Worm (Caenorhabditis elegans) whole organism, L4 larva: ENCODE data around the gene C23H4.6.

Source experiments
- F49E8.2 ChIP-seq: sonication (generic microtip); optimal IDR thresholded peaks from 2 replicates; lab custom pipeline; 2016; ENCODE audit warnings: missing compliant biosample characterization, mild to moderate bottlenecking, missing genetic modification characterization, borderline replicate concordance
- Y75B8A.6 ChIP-seq: fragments of 200-800 bp; sonication (Bioruptor generic); IDR thresholded peaks from 2 replicates; pipeline ENCODE4 v1.3.6; 2022; ENCODE audit warnings: missing genetic modification reagents, missing genetic modification characterization, missing compliant biosample characterization
- aha-1 ChIP-seq: fragments of 150-350 bp; peaks from one replicate; lab custom pipeline; 2014; ENCODE audit warnings: missing biosample characterization, missing genetic modification characterization
- ceh-20 ChIP-seq: fragments of 200-800 bp; sonication (Bioruptor generic); IDR thresholded peaks from 2 replicates; pipeline ENCODE4 v1.3.6; 2022; ENCODE audit warnings: missing genetic modification reagents, missing genetic modification characterization, missing compliant biosample characterization
- ceh-44 ChIP-seq: fragments of 200-800 bp; sonication (Bioruptor generic); IDR thresholded peaks from 2 replicates; pipeline ENCODE4 v1.3.6; 2022; ENCODE audit warnings: missing genetic modification reagents, missing genetic modification characterization, missing compliant biosample characterization
- ceh-62 ChIP-seq: sonication (generic microtip); optimal IDR thresholded peaks from 2 replicates; lab custom pipeline; 2017; ENCODE audit warnings: missing biosample characterization, missing genetic modification characterization
- cey-2 ChIP-seq: sonication (generic microtip); optimal IDR thresholded peaks from 3 replicates; lab custom pipeline; 2017; ENCODE audit warnings: missing genetic modification characterization, mild to moderate bottlenecking, missing compliant biosample characterization, antibody characterized with exemption, borderline replicate concordance; ENCODE audit not compliant: insufficient read depth
- daf-16 ChIP-seq, 3 experiments: sonication (generic microtip); optimal IDR thresholded peaks; 2 replicates each; lab custom pipeline; 2016 to 2017; ENCODE audit warnings: missing genetic modification characterization in 3 of 3, missing genetic modification reagents in 3 of 3, mild to moderate bottlenecking in 2 of 3, missing compliant biosample characterization in 2 of 3, missing biosample characterization in 1 of 3, moderate library complexity in 1 of 3
- dmd-6 ChIP-seq: fragments of 200-800 bp; sonication (Bioruptor generic); IDR thresholded peaks from 2 replicates; pipeline ENCODE4 v1.3.6; 2022; ENCODE audit warnings: missing genetic modification reagents, missing genetic modification characterization, missing compliant biosample characterization
- dmd-9 ChIP-seq: fragments of 200-800 bp; sonication (Bioruptor generic); IDR thresholded peaks from 2 replicates; pipeline ENCODE4 v1.3.6; 2022; ENCODE audit warnings: missing genetic modification reagents, missing genetic modification characterization, missing compliant biosample characterization
- dve-1 ChIP-seq: sonication (generic microtip); optimal IDR thresholded peaks from 2 replicates; lab custom pipeline; 2017; ENCODE audit warnings: antibody characterized with exemption, mild to moderate bottlenecking, missing genetic modification characterization, missing compliant biosample characterization; ENCODE audit not compliant: insufficient read depth
- fkh-10 ChIP-seq: fragments of 150-350 bp; optimal IDR thresholded peaks from 2 replicates; lab custom pipeline; 2014; ENCODE audit warnings: missing biosample characterization, missing genetic modification reagents, missing genetic modification characterization
- gei-8 ChIP-seq: fragments of 200-800 bp; sonication (Bioruptor generic); optimal IDR thresholded peaks from 2 replicates; lab custom pipeline; 2018; ENCODE audit warnings: mild to moderate bottlenecking, missing genetic modification characterization, missing compliant biosample characterization
- hlh-30 ChIP-seq: sonication (generic microtip); optimal IDR thresholded peaks from 2 replicates; lab custom pipeline; 2017; ENCODE audit warnings: antibody characterized with exemption, mild to moderate bottlenecking, missing genetic modification characterization, missing compliant biosample characterization; ENCODE audit not compliant: insufficient read depth
- lin-1 ChIP-seq: fragments of 200-800 bp; sonication (Bioruptor generic); IDR thresholded peaks from 2 replicates; pipeline ENCODE4 v1.3.6; 2022; ENCODE audit warnings: missing genetic modification reagents, missing genetic modification characterization, missing compliant biosample characterization
- lin-13 ChIP-seq: fragments of 150-350 bp; optimal IDR thresholded peaks from 2 replicates; lab custom pipeline; 2014; ENCODE audit warnings: missing biosample characterization, missing genetic modification reagents, missing genetic modification characterization
- lin-15B ChIP-seq: fragments of 150-350 bp; sonication (generic microtip); optimal IDR thresholded peaks from 3 replicates; lab custom pipeline; 2014; ENCODE audit warnings: missing biosample characterization, missing genetic modification characterization
- lin-39 ChIP-seq: fragments of 150-350 bp; optimal IDR thresholded peaks from 2 replicates; lab custom pipeline; 2014; ENCODE audit warnings: missing biosample characterization, missing genetic modification reagents, missing genetic modification characterization
- lsy-2 ChIP-seq, 2 experiments: fragments of 150-350 bp in 1 of 2; sonication (generic microtip) in 1 of 2; optimal IDR thresholded peaks; 2 replicates each; lab custom pipeline; 2014 to 2017; ENCODE audit warnings: missing biosample characterization in 2 of 2, missing genetic modification characterization in 2 of 2
- mdl-1 ChIP-seq, 2 experiments: fragments of 150-350 bp in 1 of 2; sonication (generic microtip) in 1 of 2; optimal IDR thresholded peaks; 2 replicates each; lab custom pipeline; 2014 to 2017; ENCODE audit warnings: missing biosample characterization in 2 of 2, missing genetic modification characterization in 2 of 2
- mep-1 ChIP-seq: fragments of 150-350 bp; sonication (generic microtip); optimal IDR thresholded peaks from 3 replicates; lab custom pipeline; 2014; ENCODE audit warnings: missing biosample characterization, missing genetic modification characterization
- mxl-3 ChIP-seq: fragments of 200-800 bp; sonication (Bioruptor generic); optimal IDR thresholded peaks from 2 replicates; lab custom pipeline; 2018; ENCODE audit warnings: mild to moderate bottlenecking, missing genetic modification characterization, missing compliant biosample characterization
- nhr-11 ChIP-seq: fragments of 150-350 bp; optimal IDR thresholded peaks from 2 replicates; lab custom pipeline; 2014; ENCODE audit warnings: missing biosample characterization, missing genetic modification characterization
- nhr-237 ChIP-seq: sonication (generic microtip); optimal IDR thresholded peaks from 2 replicates; lab custom pipeline; 2017; ENCODE audit warnings: missing biosample characterization, missing genetic modification characterization
- nhr-28 ChIP-seq: fragments of 150-350 bp; optimal IDR thresholded peaks from 2 replicates; lab custom pipeline; 2014; ENCODE audit warnings: missing biosample characterization, missing genetic modification characterization
- nhr-42 ChIP-seq: fragments of 200-800 bp; sonication (Bioruptor generic); IDR thresholded peaks from 2 replicates; pipeline ENCODE4 v1.3.6; 2022; ENCODE audit warnings: missing genetic modification characterization, missing compliant biosample characterization
- pqm-1 ChIP-seq: sonication (generic microtip); optimal IDR thresholded peaks from 2 replicates; lab custom pipeline; 2017; ENCODE audit warnings: missing biosample characterization, missing genetic modification characterization
- rbr-2 ChIP-seq: sonication (generic microtip); optimal IDR thresholded peaks from 2 replicates; lab custom pipeline; 2016; ENCODE audit warnings: missing genotype, missing genetic modification characterization, missing compliant biosample characterization
- skn-1 ChIP-seq: fragments of 150-350 bp; optimal IDR thresholded peaks from 2 replicates; lab custom pipeline; 2014; ENCODE audit warnings: missing biosample characterization, missing genetic modification characterization
- spr-1 ChIP-seq: sonication (generic microtip); optimal IDR thresholded peaks from 2 replicates; lab custom pipeline; 2016; ENCODE audit warnings: mild to moderate bottlenecking, missing genetic modification characterization, missing compliant biosample characterization
- spr-3 ChIP-seq: fragments of 200-800 bp; sonication (Bioruptor generic); optimal IDR thresholded peaks from 2 replicates; lab custom pipeline; 2018; ENCODE audit warnings: mild to moderate bottlenecking, missing genetic modification characterization, missing compliant biosample characterization
- tra-1 ChIP-seq: fragments of 200-800 bp; sonication (Bioruptor generic); IDR thresholded peaks from 2 replicates; pipeline ENCODE4 v1.3.6; 2022; ENCODE audit warnings: missing genetic modification reagents, missing genetic modification characterization, missing compliant biosample characterization
- unc-39 ChIP-seq: sonication (generic microtip); optimal IDR thresholded peaks from 2 replicates; lab custom pipeline; 2017; ENCODE audit warnings: missing biosample characterization, missing genetic modification characterization
- unc-62 ChIP-seq, 3 experiments: fragments of 150-350 bp in 1 of 3; sonication (generic microtip); optimal IDR thresholded peaks in 2 of 3; peaks in 1 of 3; 1 replicate in 1 of 3; 2 replicates in 2 of 3; lab custom pipeline; 2014 to 2017; ENCODE audit warnings: missing biosample characterization in 3 of 3, missing genetic modification characterization in 3 of 3, missing genetic modification reagents in 3 of 3, missing genotype in 1 of 3
- zfp-2 ChIP-seq: sonication (generic microtip); optimal IDR thresholded peaks from 2 replicates; lab custom pipeline; 2016; ENCODE audit warnings: mild to moderate bottlenecking, missing genetic modification characterization, missing compliant biosample characterization
- zip-2 ChIP-seq: fragments of 150-350 bp; optimal IDR thresholded peaks from 2 replicates; lab custom pipeline; 2014; ENCODE audit warnings: missing biosample characterization, missing genetic modification characterization

The C23H4.6 gene

ce11 chrX:12207078-12207477, 28.3 kb upstream of the C23H4.6 start:
- TF ChIP-seq ceh-20 (GFP tag; lab: Robert Waterston, UW) (no peak), rbr-2 (tag; lab: Kevin White, UChicago) (peak; percentile 10), unc-62 (GFP tag; optimal IDR thresholded peaks at IDR 0.05 in 1 of 2; lab: Kevin White, UChicago) (peak in 1 of 2 experiments; percentile 90), unc-62 (tag; optimal IDR thresholded peaks at IDR 0.05; lab: Kevin White, UChicago) (no peak)
- TF ChIP-seq, all 104 proteins: peak for 2

- no peak for TF ChIP-seq zfp-2 (tag; lab: Kevin White, UChicago)
- peak; percentile 51 for TF ChIP-seq dmd-6 (GFP tag; lab: Robert Waterston, UW)
- no peak for TF ChIP-seq daf-16 (GFP tag; optimal IDR thresholded peaks at IDR 0.05; lab: Kevin White, UChicago)
- TF ChIP-seq daf-16 (tag; optimal IDR thresholded peaks at IDR 0.05; lab: Kevin White, UChicago) = peak; percentile 65
- no peak for TF ChIP-seq nhr-11 (tag; lab: Kevin White, UChicago)
- TF ChIP-seq ceh-44 = no peak
- TF ChIP-seq ceh-62 (tag; lab: Kevin White, UChicago) = no peak
- TF ChIP-seq lin-39 (tag; lab: Kevin White, UChicago) = peak; percentile 24
- TF ChIP-seq F49E8.2 (tag; lab: Kevin White, UChicago) = no peak
- peak; percentile 40 for TF ChIP-seq mep-1 (tag; lab: Kevin White, UChicago)
- no peak for TF ChIP-seq unc-39
- peak in 1 of 2 experiments; percentile 10 for TF ChIP-seq lsy-2 (tag; optimal IDR thresholded peaks at IDR 0.05; lab: Kevin White, UChicago)
- TF ChIP-seq Y75B8A.6 (GFP tag; lab: Robert Waterston, UW) = no peak
- TF ChIP-seq mdl-1 (tag; optimal IDR thresholded peaks at IDR 0.05; lab: Kevin White, UChicago) = no peak
- peak; percentile 33 for TF ChIP-seq pqm-1 (tag; lab: Kevin White, UChicago)
- peak; percentile 73 for TF ChIP-seq aha-1
- TF ChIP-seq tra-1 = 0 out of 2 replicates have a peak, but pooled peaks have one; percentile 28
- no peak for TF ChIP-seq nhr-42 (GFP tag; lab: Robert Waterston, UW)
- TF ChIP-seq lin-1 (GFP tag; lab: Robert Waterston, UW) = no peak
- peak; percentile 45 for TF ChIP-seq dve-1 (tag; lab: Kevin White, UChicago)
- no peak for TF ChIP-seq cey-2 (tag; lab: Kevin White, UChicago)
- peak; percentile 59 for TF ChIP-seq nhr-28
- TF ChIP-seq lin-13 = no peak
- TF ChIP-seq lin-15B = no peak
- TF ChIP-seq unc-62 (GFP tag; optimal IDR thresholded peaks at IDR 0.05 in 1 of 2; lab: Kevin White, UChicago) = peak in 1 of 2 experiments; percentile 97
- no peak for TF ChIP-seq unc-62 (tag; optimal IDR thresholded peaks at IDR 0.05; lab: Kevin White, UChicago)
- no peak for TF ChIP-seq spr-3
- TF ChIP-seq hlh-30 = no peak
- no peak for TF ChIP-seq spr-1
- TF ChIP-seq nhr-237 (tag; lab: Kevin White, UChicago) = no peak
- TF ChIP-seq mxl-3 = no peak
- no peak for TF ChIP-seq skn-1 (tag; lab: Kevin White, UChicago)
- no peak for TF ChIP-seq dmd-9 (GFP tag; lab: Robert Waterston, UW)
- no peak for TF ChIP-seq zip-2
- no peak for TF ChIP-seq gei-8 (GFP tag; lab: Kevin White, UChicago)
These were observed 25.0 kb upstream of the C23H4.6 start for ce11 chrX:12210145-12211032.

- TF ChIP-seq unc-62 (GFP tag; optimal IDR thresholded peaks at IDR 0.05 in 1 of 2; lab: Kevin White, UChicago) (peak in 1 of 2 experiments; percentile 86), unc-62 (tag; optimal IDR thresholded peaks at IDR 0.05; lab: Kevin White, UChicago) (no peak), skn-1 (tag; lab: Kevin White, UChicago) (no peak), fkh-10 (GFP tag; lab: Kevin White, UChicago) (no peak), tra-1 (no peak), gei-8 (GFP tag; lab: Kevin White, UChicago) (no peak)
- TF ChIP-seq, all 104 proteins: peak for 1
These were observed 22.6 kb upstream of the C23H4.6 start, which contains the start of gene cab-1 for ce11 chrX:12212801-12213200. Gene cab-1, minus strand, starts transcription at chrX:12212901.
